Worm (Caenorhabditis elegans) whole organism, L3 larva: ENCODE measurements around the gene H03G16.5.

Experiments used
- ZK546.5 ChIP-seq: sonication (generic microtip); optimal IDR thresholded peaks from 2 replicates; lab custom pipeline; 2017; ENCODE audit warnings: missing biosample characterization, missing genetic modification characterization
- aly-2 ChIP-seq: fragments of 150-350 bp; optimal IDR thresholded peaks from 2 replicates; lab custom pipeline; 2014; ENCODE audit warnings: missing biosample characterization, missing genetic modification characterization
- ama-1 ChIP-seq: fragments of 150-350 bp; optimal IDR thresholded peaks from 2 replicates; lab custom pipeline; 2018
- ceh-16 ChIP-seq: sonication (generic microtip); optimal IDR thresholded peaks from 2 replicates; lab custom pipeline; 2017; ENCODE audit warnings: missing biosample characterization, missing genetic modification characterization
- ceh-28 ChIP-seq: fragments of 150-350 bp; optimal IDR thresholded peaks from 2 replicates; lab custom pipeline; 2014; ENCODE audit warnings: missing biosample characterization, missing genetic modification reagents, missing genetic modification characterization
- ceh-82 ChIP-seq: fragments of 150-350 bp; optimal IDR thresholded peaks from 2 replicates; lab custom pipeline; 2014; ENCODE audit warnings: missing biosample characterization, missing genetic modification characterization
- daf-12 ChIP-seq: fragments of 150-350 bp; optimal IDR thresholded peaks from 2 replicates; lab custom pipeline; 2014; ENCODE audit warnings: missing biosample characterization, missing genetic modification reagents, missing genetic modification characterization
- elt-1 ChIP-seq: fragments of 150-350 bp; optimal IDR thresholded peaks from 2 replicates; lab custom pipeline; 2014; ENCODE audit warnings: missing biosample characterization, missing genetic modification characterization
- elt-2 ChIP-seq: sonication (generic microtip); optimal IDR thresholded peaks from 2 replicates; lab custom pipeline; 2016; ENCODE audit warnings: missing genetic modification reagents, mild to moderate bottlenecking, missing genetic modification characterization, missing compliant biosample characterization
- elt-3 ChIP-seq, 3 experiments: fragments of 150-350 bp in 1 of 3; sonication (generic microtip) in 2 of 3; optimal IDR thresholded peaks; 2 replicates in 2 of 3; 4 replicates in 1 of 3; lab custom pipeline; 2014 to 2017; ENCODE audit warnings: missing biosample characterization in 3 of 3, missing genetic modification characterization in 3 of 3
- jun-1 ChIP-seq: fragments of 150-350 bp; optimal IDR thresholded peaks from 2 replicates; lab custom pipeline; 2014; ENCODE audit warnings: missing biosample characterization, missing genetic modification reagents, missing genetic modification characterization
- lsy-12 ChIP-seq: sonication (generic microtip); optimal IDR thresholded peaks from 2 replicates; lab custom pipeline; 2016; ENCODE audit warnings: mild to moderate bottlenecking, missing genetic modification characterization, missing compliant biosample characterization
- mdl-1 ChIP-seq: fragments of 150-350 bp; optimal IDR thresholded peaks from 2 replicates; lab custom pipeline; 2014; ENCODE audit warnings: missing biosample characterization, missing genetic modification characterization
- mml-1 ChIP-seq: fragments of 150-350 bp; sonication (generic microtip); optimal IDR thresholded peaks from 3 replicates; lab custom pipeline; 2014; ENCODE audit warnings: missing biosample characterization, missing genetic modification characterization
- nfya-1 ChIP-seq: sonication (generic microtip); optimal IDR thresholded peaks from 2 replicates; lab custom pipeline; 2017; ENCODE audit warnings: missing genetic modification characterization, mild to moderate bottlenecking, missing compliant biosample characterization, antibody characterized with exemption, moderate library complexity; ENCODE audit not compliant: insufficient read depth
- nhr-23 ChIP-seq: fragments of 150-350 bp; optimal IDR thresholded peaks from 2 replicates; lab custom pipeline; 2014; ENCODE audit warnings: missing biosample characterization, missing genetic modification reagents, missing genetic modification characterization
- nhr-25 ChIP-seq: sonication (generic microtip); optimal IDR thresholded peaks from 2 replicates; lab custom pipeline; 2017; ENCODE audit warnings: missing biosample characterization, missing genetic modification characterization
- nhr-43 ChIP-seq: sonication (generic microtip); optimal IDR thresholded peaks from 2 replicates; lab custom pipeline; 2016; ENCODE audit warnings: mild to moderate bottlenecking, missing genetic modification characterization, missing compliant biosample characterization; ENCODE audit not compliant: poor library complexity, severe bottlenecking
- sea-2 ChIP-seq: fragments of 150-350 bp; sonication (generic microtip); optimal IDR thresholded peaks from 4 replicates; lab custom pipeline; 2014; ENCODE audit warnings: missing biosample characterization, missing genetic modification reagents, missing genetic modification characterization
- skn-1 ChIP-seq: fragments of 150-350 bp; optimal IDR thresholded peaks from 2 replicates; lab custom pipeline; 2014; ENCODE audit warnings: missing biosample characterization, missing genetic modification characterization
- snpc-4 ChIP-seq: fragments of 150-350 bp; optimal IDR thresholded peaks from 2 replicates; lab custom pipeline; 2014; ENCODE audit warnings: missing biosample characterization, missing genetic modification characterization
- tbx-2 ChIP-seq: sonication (generic microtip); optimal IDR thresholded peaks from 2 replicates; lab custom pipeline; 2016; ENCODE audit warnings: mild to moderate bottlenecking, missing genetic modification characterization, missing compliant biosample characterization
- unc-39 ChIP-seq: sonication (generic microtip); optimal IDR thresholded peaks from 4 replicates; lab custom pipeline; 2017; ENCODE audit warnings: missing biosample characterization, missing genetic modification characterization
- zag-1 ChIP-seq: fragments of 150-350 bp; optimal IDR thresholded peaks from 2 replicates; lab custom pipeline; 2014; ENCODE audit warnings: missing biosample characterization, missing genetic modification characterization
- ztf-11 ChIP-seq: fragments of 150-350 bp; optimal IDR thresholded peaks from 2 replicates; lab custom pipeline; 2014; ENCODE audit warnings: missing biosample characterization, missing genetic modification characterization
- ztf-4 ChIP-seq: fragments of 150-350 bp; optimal IDR thresholded peaks from 2 replicates; lab custom pipeline; 2014; ENCODE audit warnings: missing biosample characterization, missing genetic modification characterization

H03G16.5 gene

DNA sequence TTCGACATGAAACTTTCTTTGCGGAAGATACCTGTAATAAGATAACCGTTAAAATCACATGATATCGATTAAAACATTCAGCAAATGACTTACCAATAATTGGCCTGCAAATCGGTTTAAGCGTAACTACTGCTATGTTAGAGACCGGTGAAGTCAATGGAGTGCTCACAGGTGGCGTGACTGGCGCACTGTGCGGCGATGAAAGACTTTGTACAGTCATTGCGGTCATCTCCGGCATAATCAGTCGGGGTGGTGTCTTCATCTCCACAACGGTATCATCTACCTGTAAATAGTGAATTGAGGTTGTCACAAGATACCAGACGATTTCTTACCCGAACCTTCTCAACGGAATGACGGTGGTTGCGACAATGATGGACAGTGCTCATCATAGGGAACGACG is 20.3 kb upstream of the H03G16.5 start:
- TF ChIP-seq aly-2 (no peak), elt-3 (tag; optimal IDR thresholded peaks at IDR 0.05; lab: Kevin White, UChicago) (peak in 1 of 3 experiments; percentile 64), mdl-1 (tag; lab: Kevin White, UChicago) (no peak), ama-1 (lab: Kevin White, UChicago) (peak; percentile 75)

DNA sequence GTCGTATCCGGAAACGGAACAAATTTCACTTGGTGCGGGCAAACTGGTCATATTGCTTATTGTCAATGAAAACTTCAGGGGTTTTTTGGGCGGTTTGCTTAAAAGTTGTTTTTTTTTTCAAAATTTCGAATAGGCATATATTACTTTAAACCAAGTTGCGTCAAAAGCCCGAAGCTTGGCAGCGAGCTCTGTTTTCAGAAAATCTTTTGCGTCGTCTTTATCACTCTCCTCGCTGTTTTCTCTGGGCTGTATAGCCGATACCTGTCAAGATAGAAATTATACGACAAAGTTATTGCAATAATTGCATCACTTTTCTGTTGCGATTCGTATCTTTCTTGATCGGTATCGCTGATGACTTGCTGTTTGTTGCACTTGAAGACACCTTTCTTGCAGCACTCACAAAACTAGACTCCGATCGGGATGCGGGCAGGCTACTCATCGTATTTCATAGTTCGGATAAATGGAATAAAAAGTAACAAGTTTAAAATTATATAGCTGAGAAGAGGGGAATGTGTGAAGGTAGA is 19.5 kb upstream of the H03G16.5 start, which contains the start of the genes H40L08.3 and H40L08.9:
H40L08.3 (minus strand) TSS at position 51 of the 524 bp plus-strand sequence.
H40L08.9 (minus strand) TSS at position 439 of the 524 bp plus-strand sequence.
- TF ChIP-seq mml-1 (tag; lab: Kevin White, UChicago) (no peak), ztf-4 (tag; lab: Kevin White, UChicago) (no peak), snpc-4 (tag; lab: Kevin White, UChicago) (no peak), jun-1 (peak; percentile 12), lsy-12 (peak; percentile 11), nhr-25 (tag; lab: Kevin White, UChicago) (peak; percentile 44), nhr-43 (tag; lab: Kevin White, UChicago) (peak; percentile 42), ama-1 (lab: Kevin White, UChicago) (peak; percentile 97), elt-2 (tag; lab: Kevin White, UChicago) (no peak), elt-3 (tag; optimal IDR thresholded peaks at IDR 0.05; lab: Kevin White, UChicago) (peak in 2 of 3 experiments; percentile 7 to 54), nhr-23 (tag; lab: Kevin White, UChicago) (peak; percentile 7)

- TF ChIP-seq ZK546.5 (tag; lab: Kevin White, UChicago): no peak
- TF ChIP-seq elt-2 (tag; lab: Kevin White, UChicago): no peak
- TF ChIP-seq jun-1: no peak
- no peak for TF ChIP-seq ceh-16 (tag; lab: Kevin White, UChicago)
- TF ChIP-seq, all 47 proteins: peak for 0
Observed at ce11 chrX:15075170-15075569, 18.5 kb upstream of the H03G16.5 start.

- TF ChIP-seq zag-1 (no peak), snpc-4 (tag; lab: Kevin White, UChicago) (peak; percentile 2)
Observed at ce11 chrX:15073479-15073878, 16.8 kb upstream of the H03G16.5 start.

ce11 chrX:15072877-15073276 is 16.2 kb upstream of the H03G16.5 start:
- peak; percentile 65 for TF ChIP-seq nhr-23 (tag; lab: Kevin White, UChicago)
- no peak for TF ChIP-seq ZK546.5 (tag; lab: Kevin White, UChicago)
- TF ChIP-seq nhr-43 (tag; lab: Kevin White, UChicago): peak; percentile 52
- TF ChIP-seq ceh-28 (tag; lab: Kevin White, UChicago): peak; percentile 69
- no peak for TF ChIP-seq tbx-2 (tag; lab: Kevin White, UChicago)
- no peak for TF ChIP-seq ztf-11 (tag; lab: Kevin White, UChicago)
- TF ChIP-seq nhr-25 (tag; lab: Kevin White, UChicago): peak; percentile 60

DNA sequence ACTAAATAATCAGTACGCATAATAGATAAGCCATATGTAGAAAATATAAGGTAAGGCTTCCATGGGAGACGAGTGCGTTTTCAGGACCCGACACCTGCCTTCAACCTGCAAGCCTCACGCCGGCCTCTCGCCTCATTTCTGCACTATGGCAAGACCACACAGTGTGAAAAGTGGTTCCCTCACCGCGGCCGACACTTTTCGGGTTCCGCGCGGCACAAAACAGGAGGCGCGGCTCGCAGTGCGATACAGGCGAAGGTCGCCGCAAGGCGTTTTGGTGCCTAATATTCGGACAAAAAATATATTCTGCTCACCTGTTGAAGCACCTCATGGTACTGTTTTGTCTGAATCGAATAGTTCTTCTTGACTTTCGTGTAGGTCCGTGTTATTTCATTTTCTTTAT is 13.5 kb upstream of the H03G16.5 start:
- TF ChIP-seq ceh-82 (tag; lab: Kevin White, UChicago) (no peak), skn-1 (tag; lab: Kevin White, UChicago) (no peak), sea-2 (GFP tag; lab: Kevin White, UChicago) (no peak), elt-2 (tag; lab: Kevin White, UChicago) (no peak), unc-39 (tag; lab: Kevin White, UChicago) (no peak), daf-12 (tag; lab: Kevin White, UChicago) (no peak)

- TF ChIP-seq nfya-1 (tag; lab: Kevin White, UChicago) (no peak), skn-1 (tag; lab: Kevin White, UChicago) (no peak), sea-2 (GFP tag; lab: Kevin White, UChicago) (no peak), tbx-2 (tag; lab: Kevin White, UChicago) (no peak), elt-1 (tag; lab: Kevin White, UChicago) (no peak), mml-1 (tag; lab: Kevin White, UChicago) (no peak)
Observed at ce11 chrX:15069242-15069641, 12.6 kb upstream of the H03G16.5 start, which contains the start of gene mam-6. mam-6 (minus strand) TSS chrX:15069342.
